Worm (Caenorhabditis elegans) whole organism, young adult: Measurements from ENCODE around the gene F47B8.4.
"Not testable (repeated sequence)": the region's sequence is repeated elsewhere in the genome, so short reads cannot be mapped to it uniquely, and the experiment has no call there.

ENCODE experiments used
- hmg-20 ChIP-seq: fragments of 200-800 bp; sonication (Bioruptor generic); IDR thresholded peaks from 2 replicates; pipeline ENCODE4 v1.3.6; 2022; ENCODE audit warnings: missing genetic modification reagents, missing genetic modification characterization, missing compliant biosample characterization
- rpc-1 ChIP-seq, 2 experiments: fragments of 150-350 bp in 1 of 2; sonication (generic microtip) in 1 of 2; optimal IDR thresholded peaks; 2 replicates each; lab custom pipeline; 2014 to 2018; ENCODE audit warnings: missing biosample characterization in 1 of 2, missing genetic modification characterization in 1 of 2, missing genetic modification reagents in 1 of 2, missing genotype in 1 of 2
- snpc-4 ChIP-seq, 5 experiments: fragments of 150-350 bp in 1 of 5; sonication (generic microtip) in 4 of 5; optimal IDR thresholded peaks; 2 replicates each; lab custom pipeline; 2014 to 2018; ENCODE audit warnings: missing genetic modification characterization in 5 of 5, missing biosample characterization in 3 of 5, antibody characterized with exemption in 2 of 5, mild to moderate bottlenecking in 2 of 5, missing compliant biosample characterization in 2 of 5, missing genotype in 2 of 5, moderate library complexity in 2 of 5, missing genetic modification reagents in 1 of 5
- tbx-9 ChIP-seq: sonication (generic microtip); optimal IDR thresholded peaks from 2 replicates; lab custom pipeline; 2016; ENCODE audit warnings: borderline replicate concordance, missing genetic modification characterization, inconsistent platforms, missing compliant biosample characterization

Gene F47B8.4

ce11 chrV:14277456-14277855 is 47.0 kb downstream of the F47B8.4 start (continued):
- TF ChIP-seq snpc-4 (GFP tag; optimal IDR thresholded peaks at IDR 0.05; lab: Kevin White, UChicago) (peak; percentile 78), snpc-4 (tag; optimal IDR thresholded peaks at IDR 0.05; lab: Kevin White, UChicago) (peak; percentile 68 to 93 (median 85))
- TF ChIP-seq, all 124 proteins: peak for 14; not testable (repeated sequence) for 110

ce11 chrV:14274268-14274667 is 50.2 kb downstream of the F47B8.4 start, which contains the start of gene F40G12.7:
Gene F40G12.7 (plus strand): TSS chrV:14274568.
- not testable (repeated sequence) for TF ChIP-seq hmg-20 (GFP tag; lab: Robert Waterston, UW); rpc-1 (optimal IDR thresholded peaks at IDR 0.05; lab: Kevin White, UChicago); rpc-1 (tag; optimal IDR thresholded peaks at IDR 0.05; lab: Kevin White, UChicago); tbx-9 (tag; lab: Kevin White, UChicago)
